Comparison of ENCODE assay signal across 5 fruit fly cellular contexts in the genomic region with DNA sequence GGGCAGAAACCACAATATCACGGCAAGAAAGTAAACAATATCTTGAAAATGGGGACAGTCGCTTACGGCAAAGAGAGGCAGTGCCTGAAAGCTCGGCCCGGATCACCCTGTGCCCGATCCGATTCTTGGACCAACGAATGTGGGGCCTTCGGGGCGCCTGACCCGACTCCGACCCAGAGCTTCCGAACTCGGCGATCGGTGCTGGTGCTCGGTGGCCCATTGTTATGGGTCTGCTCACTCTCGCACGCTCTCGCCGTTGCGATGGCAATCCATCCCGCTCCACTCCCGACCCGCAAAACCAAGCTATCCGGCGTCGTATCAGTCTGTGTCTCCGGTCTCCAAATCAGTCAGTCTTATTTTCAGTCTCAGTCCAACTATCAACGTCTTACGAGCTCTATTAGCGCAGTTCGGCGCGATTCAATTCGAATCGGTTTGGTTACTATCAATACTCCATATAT.
TF ChIP-seq lines count a peak whose summit lies in the region.

A gene (plus strand): TSS at position 362 of the 458 bp plus-strand sequence.

- no peak for TF ChIP-seq CTCF in whole organism, embryonic (GFP tag; optimal IDR thresholded peaks at IDR 0.05; lab: Kevin White, UChicago)

TF ChIP-seq in whole organism, adult, 20 proteins besides CTCF, POLR2A, EP300 and RAD21:
- TF ChIP-seq CG33017 (tag; optimal IDR thresholded peaks at IDR 0.05; lab: Kevin White, UChicago) (peak; percentile 46), CG12768 (GFP tag; optimal IDR thresholded peaks at IDR 0.05; lab: Kevin White, UChicago) (peak; percentile 83), CG7045 (GFP tag; optimal IDR thresholded peaks at IDR 0.05; lab: Kevin White, UChicago) (no peak), Crg-1 (GFP tag; optimal IDR thresholded peaks at IDR 0.05; lab: Kevin White, UChicago) (no peak), Mnt (GFP tag; optimal IDR thresholded peaks at IDR 0.05; lab: Kevin White, UChicago) (peak; percentile 66), cic (GFP tag; optimal IDR thresholded peaks at IDR 0.05; lab: Kevin White, UChicago) (peak; percentile 76), bab1 (GFP tag; optimal IDR thresholded peaks at IDR 0.05; lab: Kevin White, UChicago) (peak; percentile 77), pad (GFP tag; optimal IDR thresholded peaks at IDR 0.05; lab: Kevin White, UChicago) (peak; percentile 47), CG5204 (GFP tag; optimal IDR thresholded peaks at IDR 0.05; lab: Kevin White, UChicago) (no peak), CG1620 (GFP tag; optimal IDR thresholded peaks at IDR 0.05; lab: Kevin White, UChicago) (peak; percentile 29), CG14711 (tag; optimal IDR thresholded peaks at IDR 0.05; lab: Kevin White, UChicago) (no peak), tj (GFP tag; optimal IDR thresholded peaks at IDR 0.05; lab: Kevin White, UChicago) (peak; percentile 1), Clk (GFP tag; optimal IDR thresholded peaks at IDR 0.05; lab: Kevin White, UChicago) (no peak), CG7101 (tag; optimal IDR thresholded peaks at IDR 0.05; lab: Kevin White, UChicago) (peak; percentile 28), CG11617 (GFP tag; optimal IDR thresholded peaks at IDR 0.05; lab: Kevin White, UChicago) (peak; percentile 42)

TF ChIP-seq in whole organism, embryonic, 481 proteins besides CTCF, POLR2A, EP300 and RAD21 (continues in another document):
- TF ChIP-seq CG7987 (GFP tag; optimal IDR thresholded peaks at IDR 0.05; lab: Kevin White, UChicago) (peak; percentile 47), pan (optimal IDR thresholded peaks at IDR 0.05; lab: Kevin White, UChicago) (no peak), pan (GFP tag; optimal IDR thresholded peaks at IDR 0.05 in 1 of 2, IDR thresholded peaks at IDR 0.05 in 1 of 2) (peak in 1 of 2 experiments; percentile 58), CG10543 (GFP tag; optimal IDR thresholded peaks at IDR 0.05; lab: Kevin White, UChicago) (peak; percentile 85), CG8359 (GFP tag; optimal IDR thresholded peaks at IDR 0.05; lab: Kevin White, UChicago; ENCODE audit: borderline replicate concordance) (no peak), phol (tag; optimal IDR thresholded peaks at IDR 0.05; lab: Kevin White, UChicago) (no peak), crol (GFP tag; IDR thresholded peaks at IDR 0.05; lab: Robert Waterston, UW) (peak; percentile 92), grn (GFP tag; optimal IDR thresholded peaks at IDR 0.05; lab: Kevin White, UChicago) (peak; percentile 65), Meics (GFP tag; optimal IDR thresholded peaks at IDR 0.05; lab: Kevin White, UChicago) (peak; percentile 22), CG18262 (tag; optimal IDR thresholded peaks at IDR 0.05; lab: Kevin White, UChicago) (no peak), vnd (GFP tag; IDR thresholded peaks at IDR 0.05; lab: Robert Waterston, UW; ENCODE audit: partially characterized antibody) (0 out of 3 replicates have a peak, but pooled peaks have one; percentile 34), Rfx (GFP tag; IDR thresholded peaks at IDR 0.05; lab: Robert Waterston, UW) (peak; percentile 59), CG12071 (GFP tag; optimal IDR thresholded peaks at IDR 0.05; lab: Kevin White, UChicago) (peak; percentile 22), CG7556 (GFP tag; optimal IDR thresholded peaks at IDR 0.05; lab: Kevin White, UChicago) (no peak), Antp (GFP tag; optimal IDR thresholded peaks at IDR 0.05; lab: Kevin White, UChicago) (peak; percentile 9), Camta (GFP tag; optimal IDR thresholded peaks at IDR 0.05; lab: Kevin White, UChicago) (no peak), run (tag; optimal IDR thresholded peaks at IDR 0.05; lab: Kevin White, UChicago) (no peak)

TF ChIP-seq in whole organism, prepupa, 60 proteins besides CTCF, POLR2A, EP300 and RAD21 (continues in another document):
- TF ChIP-seq CG6276 (GFP tag; optimal IDR thresholded peaks at IDR 0.05; lab: Kevin White, UChicago) (no peak), Eip93F (GFP tag; optimal IDR thresholded peaks at IDR 0.05; lab: Kevin White, UChicago) (peak; percentile 51), CG7368 (GFP tag; optimal IDR thresholded peaks at IDR 0.05; lab: Kevin White, UChicago) (peak; percentile 55), Met (GFP tag; optimal IDR thresholded peaks at IDR 0.05; lab: Kevin White, UChicago) (no peak), CG11762 (GFP tag; optimal IDR thresholded peaks at IDR 0.05; lab: Kevin White, UChicago; ENCODE audit: insufficient read depth) (peak; percentile 17), esn (GFP tag; optimal IDR thresholded peaks at IDR 0.05; lab: Kevin White, UChicago) (peak; percentile 45), eg (GFP tag; IDR thresholded peaks at IDR 0.05; lab: Robert Waterston, UW) (no peak; the same call in 1 of the 3 replicates), spab (GFP tag; optimal IDR thresholded peaks at IDR 0.05; lab: Kevin White, UChicago) (no peak), lz (GFP tag; optimal IDR thresholded peaks at IDR 0.05; lab: Kevin White, UChicago) (no peak), fkh (GFP tag; optimal IDR thresholded peaks at IDR 0.05; lab: Kevin White, UChicago) (peak; percentile 78), CG6808 (GFP tag; optimal IDR thresholded peaks at IDR 0.05; lab: Kevin White, UChicago) (peak; percentile 9), CG6792 (GFP tag; optimal IDR thresholded peaks at IDR 0.05; lab: Kevin White, UChicago) (peak; percentile 61), Hr38 (GFP tag; optimal IDR thresholded peaks at IDR 0.05; lab: Kevin White, UChicago) (no peak), CG3919 (GFP tag; optimal IDR thresholded peaks at IDR 0.05; lab: Kevin White, UChicago) (no peak), dac (GFP tag; optimal IDR thresholded peaks at IDR 0.05; lab: Kevin White, UChicago) (no peak), Smox (GFP tag; optimal IDR thresholded peaks at IDR 0.05; lab: Kevin White, UChicago) (no peak), Sox102F (GFP tag; optimal IDR thresholded peaks at IDR 0.05; lab: Kevin White, UChicago) (no peak), CG11902 (GFP tag; optimal IDR thresholded peaks at IDR 0.05; lab: Kevin White, UChicago) (no peak), cyc (GFP tag; optimal IDR thresholded peaks at IDR 0.05; lab: Kevin White, UChicago) (no peak)

TF ChIP-seq in whole organism, pupa, 21 proteins besides CTCF, POLR2A, EP300 and RAD21:
- TF ChIP-seq CG34367 (tag; optimal IDR thresholded peaks at IDR 0.05; lab: Kevin White, UChicago) (no peak), Ets98B (GFP tag; IDR thresholded peaks at IDR 0.05; lab: Robert Waterston, UW) (peak; percentile 46), Pif1A (GFP tag; optimal IDR thresholded peaks at IDR 0.05; lab: Kevin White, UChicago) (peak; percentile 45), CG14655 (GFP tag; optimal IDR thresholded peaks at IDR 0.05; lab: Kevin White, UChicago) (no peak), CG32121 (GFP tag; IDR thresholded peaks at IDR 0.05; lab: Robert Waterston, UW) (peak; percentile 41; the same call in 1 of the 2 replicates), CG4496 (GFP tag; IDR thresholded peaks at IDR 0.05; lab: Robert Waterston, UW) (peak; percentile 90), fd96Ca (GFP tag; IDR thresholded peaks at IDR 0.05; lab: Robert Waterston, UW) (0 out of 3 replicates have a peak, but pooled peaks have one; percentile 46), EcR (GFP tag; optimal IDR thresholded peaks at IDR 0.05; lab: Kevin White, UChicago) (peak; percentile 72), CG12605 (GFP tag; IDR thresholded peaks at IDR 0.05; lab: Robert Waterston, UW) (no peak; the same call in 1 of the 2 replicates), gl (tag; optimal IDR thresholded peaks at IDR 0.05; lab: Kevin White, UChicago) (peak; percentile 11), D1 (tag; optimal IDR thresholded peaks at IDR 0.05; lab: Kevin White, UChicago) (no peak), CG13204 (GFP tag; optimal IDR thresholded peaks at IDR 0.05; lab: Kevin White, UChicago) (no peak), Pif1B (GFP tag; optimal IDR thresholded peaks at IDR 0.05; lab: Kevin White, UChicago) (peak; percentile 66), Snoo (tag; optimal IDR thresholded peaks at IDR 0.05; lab: Kevin White, UChicago) (peak; percentile 66)

TF ChIP-seq in whole organism, wandering third instar larva, 38 proteins besides CTCF, POLR2A, EP300 and RAD21 (continues in another document):
- no peak for TF ChIP-seq h (GFP tag; optimal IDR thresholded peaks at IDR 0.05; lab: Kevin White, UChicago)
- no peak for TF ChIP-seq HLH106 (tag; optimal IDR thresholded peaks at IDR 0.05; lab: Kevin White, UChicago)
- TF ChIP-seq sage (GFP tag; optimal IDR thresholded peaks at IDR 0.05; lab: Kevin White, UChicago) = no peak
- TF ChIP-seq Myc (optimal IDR thresholded peaks at IDR 0.05; lab: Kevin White, UChicago) = no peak
- TF ChIP-seq Dfd (GFP tag; optimal IDR thresholded peaks at IDR 0.05; lab: Kevin White, UChicago) = no peak
- TF ChIP-seq Hnf4 (GFP tag; optimal IDR thresholded peaks at IDR 0.05; lab: Kevin White, UChicago) = peak; percentile 63
- no peak for TF ChIP-seq CG32264 (GFP tag; optimal IDR thresholded peaks at IDR 0.05; lab: Kevin White, UChicago)
- no peak for TF ChIP-seq woc (GFP tag; optimal IDR thresholded peaks at IDR 0.05; lab: Kevin White, UChicago)
- no peak for TF ChIP-seq jim (GFP tag; optimal IDR thresholded peaks at IDR 0.05; lab: Kevin White, UChicago)
- no peak for TF ChIP-seq CG9705 (GFP tag; optimal IDR thresholded peaks at IDR 0.05; lab: Kevin White, UChicago)
- no peak for TF ChIP-seq CrebA (GFP tag; optimal IDR thresholded peaks at IDR 0.05; lab: Kevin White, UChicago; ENCODE audit: borderline replicate concordance)
- no peak for TF ChIP-seq dsf (GFP tag; optimal IDR thresholded peaks at IDR 0.05; lab: Kevin White, UChicago; ENCODE audit: borderline replicate concordance)
- TF ChIP-seq GATAd (GFP tag; optimal IDR thresholded peaks at IDR 0.05; lab: Kevin White, UChicago) = no peak
- TF ChIP-seq psq (GFP tag; optimal IDR thresholded peaks at IDR 0.05; lab: Kevin White, UChicago) = peak; percentile 9
- TF ChIP-seq OdsH (GFP tag; optimal IDR thresholded peaks at IDR 0.05; lab: Kevin White, UChicago) = peak; percentile 23
- TF ChIP-seq ey (GFP tag; optimal IDR thresholded peaks at IDR 0.05; lab: Kevin White, UChicago) = no peak
- no peak for TF ChIP-seq Mio (GFP tag; optimal IDR thresholded peaks at IDR 0.05; lab: Kevin White, UChicago)
- no peak for TF ChIP-seq lola (GFP tag; optimal IDR thresholded peaks at IDR 0.05; lab: Kevin White, UChicago)
- peak; percentile 70 for TF ChIP-seq br (GFP tag; optimal IDR thresholded peaks at IDR 0.05; lab: Kevin White, UChicago)
- TF ChIP-seq foxo (GFP tag; optimal IDR thresholded peaks at IDR 0.05; lab: Kevin White, UChicago) = no peak
- TF ChIP-seq sv (GFP tag; optimal IDR thresholded peaks at IDR 0.05; lab: Kevin White, UChicago) = no peak
- no peak for TF ChIP-seq Vsx2 (GFP tag; optimal IDR thresholded peaks at IDR 0.05; lab: Kevin White, UChicago; ENCODE audit: partially characterized antibody)
- TF ChIP-seq Hr83 (GFP tag; optimal IDR thresholded peaks at IDR 0.05; lab: Kevin White, UChicago; ENCODE audit: poor library complexity, severe bottlenecking) = no peak
- no peak for TF ChIP-seq Hr78 (GFP tag; optimal IDR thresholded peaks at IDR 0.05; lab: Kevin White, UChicago)
- no peak for TF ChIP-seq N (GFP tag; optimal IDR thresholded peaks at IDR 0.05; lab: Kevin White, UChicago)
- TF ChIP-seq dmrt93B (GFP tag; optimal IDR thresholded peaks at IDR 0.05; lab: Kevin White, UChicago) = no peak
- peak; percentile 65 to 77 for TF ChIP-seq dl (GFP tag; optimal IDR thresholded peaks at IDR 0.05; lab: Kevin White, UChicago; ENCODE audit: insufficient read depth in 1 of 2, partially characterized antibody in 2 of 2)
